Worm (Caenorhabditis elegans) whole organism, L4/young adult: ENCODE measurements around the gene prp-8.

Experiments used
- dao-5 ChIP-seq: sonication (generic microtip); optimal IDR thresholded peaks from 2 replicates; lab custom pipeline; 2016; ENCODE audit warnings: missing genotype, missing genetic modification characterization, moderate library complexity, missing compliant biosample characterization
- him-1 ChIP-seq: sonication (generic microtip); optimal IDR thresholded peaks from 2 replicates; lab custom pipeline; 2016; ENCODE audit warnings: missing genotype, missing genetic modification reagents, missing genetic modification characterization, missing compliant biosample characterization

- TF ChIP-seq him-1 (tag; lab: Kevin White, UChicago) (peak; percentile 42), dao-5 (tag; lab: Kevin White, UChicago) (no peak)
These were observed 37.6 kb downstream of the prp-8 start for ce11 chrIII:8201760-8202159.
